Worm (Caenorhabditis elegans) whole organism, L1 larva: ENCODE data around the gene C45G9.12.
A peak's percentile ranks its signal among the peaks of the same experiment; 100 is the strongest.

Experiments used
- C04F5.9 ChIP-seq: sonication (generic microtip); optimal IDR thresholded peaks from 2 replicates; lab custom pipeline; 2016; ENCODE audit warnings: missing genetic modification characterization, missing compliant biosample characterization
- C34B4.2 ChIP-seq: sonication (generic microtip); optimal IDR thresholded peaks from 2 replicates; lab custom pipeline; 2017; ENCODE audit warnings: mild to moderate bottlenecking, missing genetic modification characterization, missing compliant biosample characterization
- Y116A8C.19 ChIP-seq: sonication (generic microtip); optimal IDR thresholded peaks from 2 replicates; lab custom pipeline; 2016; ENCODE audit warnings: missing compliant biosample characterization, missing genetic modification characterization, borderline replicate concordance
- aha-1 ChIP-seq: fragments of 150-350 bp; optimal IDR thresholded peaks from 2 replicates; lab custom pipeline; 2014; ENCODE audit warnings: missing biosample characterization, missing genetic modification characterization
- aly-2 ChIP-seq: fragments of 150-350 bp; optimal IDR thresholded peaks from 2 replicates; lab custom pipeline; 2014; ENCODE audit warnings: missing biosample characterization, missing genetic modification characterization
- ama-1 ChIP-seq: fragments of 150-350 bp; optimal IDR thresholded peaks from 2 replicates; lab custom pipeline; 2014
- blmp-1 ChIP-seq: fragments of 150-350 bp; optimal IDR thresholded peaks from 2 replicates; lab custom pipeline; 2014; ENCODE audit warnings: missing biosample characterization, missing genetic modification characterization
- ceh-63 ChIP-seq: fragments of 200-800 bp; sonication (Bioruptor generic); optimal IDR thresholded peaks from 2 replicates; lab custom pipeline; 2018; ENCODE audit warnings: mild to moderate bottlenecking, missing genetic modification characterization, missing compliant biosample characterization
- ceh-88 ChIP-seq: fragments of 200-800 bp; sonication (Bioruptor generic); IDR thresholded peaks from 2 replicates; pipeline ENCODE4 v1.3.6; 2022; ENCODE audit warnings: missing genetic modification characterization, missing compliant biosample characterization
- dpl-1 ChIP-seq, 3 experiments: fragments of 150-350 bp in 2 of 3; sonication (generic microtip) in 1 of 3; optimal IDR thresholded peaks; 2 replicates each; lab custom pipeline; 2014 to 2017; ENCODE audit warnings: missing biosample characterization in 3 of 3, missing genetic modification characterization in 3 of 3, missing genetic modification reagents in 3 of 3
- dsc-1 ChIP-seq: sonication (generic microtip); optimal IDR thresholded peaks from 2 replicates; lab custom pipeline; 2016; ENCODE audit warnings: mild to moderate bottlenecking, missing genetic modification characterization, missing compliant biosample characterization
- efl-1 ChIP-seq, 4 experiments: fragments of 150-350 bp; optimal IDR thresholded peaks in 3 of 4; peaks in 1 of 4; 1 replicate in 1 of 4; 2 replicates in 3 of 4; lab custom pipeline; 2014; ENCODE audit warnings: missing biosample characterization in 2 of 4, missing genetic modification characterization in 2 of 4, missing genetic modification reagents in 2 of 4
- efl-3 ChIP-seq: fragments of 200-800 bp; sonication (Bioruptor generic); optimal IDR thresholded peaks from 2 replicates; lab custom pipeline; 2018; ENCODE audit warnings: mild to moderate bottlenecking, missing genetic modification characterization, missing compliant biosample characterization
- egl-13 ChIP-seq: sonication (generic microtip); optimal IDR thresholded peaks from 2 replicates; lab custom pipeline; 2016; ENCODE audit warnings: missing genotype, missing genetic modification reagents, missing genetic modification characterization, missing compliant biosample characterization
- fkh-10 ChIP-seq: sonication (generic microtip); optimal IDR thresholded peaks from 2 replicates; lab custom pipeline; 2017; ENCODE audit warnings: missing biosample characterization, missing genetic modification reagents, missing genetic modification characterization
- fkh-4 ChIP-seq: sonication (generic microtip); optimal IDR thresholded peaks from 2 replicates; lab custom pipeline; 2016; ENCODE audit warnings: missing compliant biosample characterization, missing genetic modification characterization, borderline replicate concordance
- grh-1 ChIP-seq: fragments of 200-800 bp; sonication (Bioruptor generic); IDR thresholded peaks from 2 replicates; pipeline ENCODE4 v1.3.6; 2022; ENCODE audit warnings: missing genetic modification reagents, missing genetic modification characterization, missing compliant biosample characterization
- hlh-17 ChIP-seq: fragments of 200-800 bp; sonication (Bioruptor generic); optimal IDR thresholded peaks from 2 replicates; lab custom pipeline; 2018; ENCODE audit warnings: missing genetic modification characterization, mild to moderate bottlenecking, missing compliant biosample characterization, moderate library complexity, borderline replicate concordance
- hlh-4 ChIP-seq: sonication (generic microtip); optimal IDR thresholded peaks from 2 replicates; lab custom pipeline; 2016; ENCODE audit warnings: mild to moderate bottlenecking, missing genetic modification characterization, missing compliant biosample characterization
- hpl-2 ChIP-seq: fragments of 150-350 bp; optimal IDR thresholded peaks from 2 replicates; lab custom pipeline; 2014; ENCODE audit warnings: missing biosample characterization, missing genetic modification reagents, missing genetic modification characterization
- irx-1 ChIP-seq: sonication (generic microtip); optimal IDR thresholded peaks from 2 replicates; lab custom pipeline; 2016; ENCODE audit warnings: missing genetic modification characterization, missing compliant biosample characterization
- isw-1 ChIP-seq: fragments of 200-800 bp; sonication (Bioruptor generic); IDR thresholded peaks from 2 replicates; pipeline ENCODE4 v1.3.6; 2022; ENCODE audit warnings: missing genetic modification characterization, missing compliant biosample characterization
- jun-1 ChIP-seq: fragments of 150-350 bp; optimal IDR thresholded peaks from 2 replicates; lab custom pipeline; 2014; ENCODE audit warnings: missing biosample characterization, missing genetic modification reagents, missing genetic modification characterization
- lin-13 ChIP-seq: fragments of 150-350 bp; optimal IDR thresholded peaks from 2 replicates; lab custom pipeline; 2014; ENCODE audit warnings: missing biosample characterization, missing genetic modification reagents, missing genetic modification characterization
- lin-14 ChIP-seq: fragments of 200-800 bp; sonication (Bioruptor generic); optimal IDR thresholded peaks from 2 replicates; lab custom pipeline; 2018; ENCODE audit warnings: mild to moderate bottlenecking, missing genetic modification characterization, moderate library complexity, missing compliant biosample characterization
- lin-15B ChIP-seq: fragments of 150-350 bp; sonication (generic microtip); optimal IDR thresholded peaks from 3 replicates; lab custom pipeline; 2014; ENCODE audit warnings: missing biosample characterization, missing genetic modification characterization
- mab-9 ChIP-seq: fragments of 200-800 bp; sonication (Bioruptor generic); IDR thresholded peaks from 2 replicates; pipeline ENCODE4 v1.3.6; 2022; ENCODE audit warnings: missing genetic modification reagents, missing genetic modification characterization, missing compliant biosample characterization
- mef-2 ChIP-seq: fragments of 150-350 bp; optimal IDR thresholded peaks from 2 replicates; lab custom pipeline; 2014; ENCODE audit warnings: missing biosample characterization, missing genetic modification characterization
- nhr-11 ChIP-seq: fragments of 150-350 bp; optimal IDR thresholded peaks from 2 replicates; lab custom pipeline; 2014; ENCODE audit warnings: missing biosample characterization, missing genetic modification characterization
- nhr-12 ChIP-seq: sonication (generic microtip); optimal IDR thresholded peaks from 2 replicates; lab custom pipeline; 2017; ENCODE audit warnings: missing biosample characterization, missing genetic modification characterization
- nhr-19 ChIP-seq: fragments of 200-800 bp; sonication (Bioruptor generic); conservative IDR thresholded peaks from 2 replicates; pipeline ENCODE4 v1.3.6; 2022; ENCODE audit warnings: missing genetic modification characterization, missing compliant biosample characterization
- nhr-20 ChIP-seq: sonication (generic microtip); optimal IDR thresholded peaks from 2 replicates; lab custom pipeline; 2016; ENCODE audit warnings: mild to moderate bottlenecking, missing genetic modification characterization, missing compliant biosample characterization
- nhr-28 ChIP-seq: fragments of 150-350 bp; optimal IDR thresholded peaks from 2 replicates; lab custom pipeline; 2014; ENCODE audit warnings: missing biosample characterization, missing genetic modification characterization
- nhr-71 ChIP-seq: sonication (generic microtip); optimal IDR thresholded peaks from 2 replicates; lab custom pipeline; 2016; ENCODE audit warnings: mild to moderate bottlenecking, missing genetic modification characterization, moderate library complexity, missing compliant biosample characterization
- nhr-76 ChIP-seq: sonication (generic microtip); optimal IDR thresholded peaks from 2 replicates; lab custom pipeline; 2017; ENCODE audit warnings: missing biosample characterization, missing genetic modification characterization
- nhr-77 ChIP-seq: fragments of 150-350 bp; optimal IDR thresholded peaks from 2 replicates; lab custom pipeline; 2014; ENCODE audit warnings: missing biosample characterization, missing genetic modification characterization
- nhr-90 ChIP-seq: sonication (generic microtip); optimal IDR thresholded peaks from 2 replicates; lab custom pipeline; 2016; ENCODE audit warnings: mild to moderate bottlenecking, missing genetic modification characterization, missing compliant biosample characterization; ENCODE audit not compliant: poor library complexity
- pax-3 ChIP-seq: fragments of 200-800 bp; sonication (Bioruptor generic); optimal IDR thresholded peaks from 2 replicates; lab custom pipeline; 2018; ENCODE audit warnings: mild to moderate bottlenecking, missing genetic modification characterization, moderate library complexity, missing compliant biosample characterization
- pqm-1 ChIP-seq: sonication (generic microtip); optimal IDR thresholded peaks from 3 replicates; lab custom pipeline; 2017; ENCODE audit warnings: missing biosample characterization, missing genetic modification characterization
- rnt-1 ChIP-seq: sonication (generic microtip); optimal IDR thresholded peaks from 2 replicates; lab custom pipeline; 2016; ENCODE audit warnings: mild to moderate bottlenecking, missing genetic modification characterization, moderate library complexity, missing compliant biosample characterization
- skn-1 ChIP-seq: fragments of 150-350 bp; optimal IDR thresholded peaks from 2 replicates; lab custom pipeline; 2014; ENCODE audit warnings: missing biosample characterization, missing genetic modification characterization
- sox-4 ChIP-seq: sonication (generic microtip); optimal IDR thresholded peaks from 2 replicates; lab custom pipeline; 2016; ENCODE audit warnings: missing genetic modification characterization, missing compliant biosample characterization
- sptf-1 ChIP-seq: fragments of 150-350 bp; optimal IDR thresholded peaks from 2 replicates; lab custom pipeline; 2014; ENCODE audit warnings: missing biosample characterization, missing genetic modification characterization
- swsn-7 ChIP-seq: sonication (generic microtip); optimal IDR thresholded peaks from 2 replicates; lab custom pipeline; 2016; ENCODE audit warnings: missing genetic modification characterization, missing compliant biosample characterization
- unc-130 ChIP-seq: fragments of 150-350 bp; optimal IDR thresholded peaks from 2 replicates; lab custom pipeline; 2017; ENCODE audit warnings: missing biosample characterization, missing genetic modification characterization, inconsistent platforms
- unc-30 ChIP-seq: sonication (generic microtip); optimal IDR thresholded peaks from 2 replicates; lab custom pipeline; 2017; ENCODE audit warnings: missing biosample characterization, missing genetic modification characterization
- unc-62 ChIP-seq: fragments of 150-350 bp; optimal IDR thresholded peaks from 2 replicates; lab custom pipeline; 2014; ENCODE audit warnings: missing biosample characterization, missing genetic modification reagents, missing genetic modification characterization
- unc-98 ChIP-seq: fragments of 200-800 bp; sonication (Bioruptor generic); IDR thresholded peaks from 2 replicates; pipeline ENCODE4 v1.3.6; 2022; ENCODE audit warnings: missing genetic modification characterization, missing compliant biosample characterization
- vab-15 ChIP-seq: sonication (generic microtip); optimal IDR thresholded peaks from 2 replicates; lab custom pipeline; 2017; ENCODE audit warnings: missing genotype, mild to moderate bottlenecking, missing genetic modification characterization, missing compliant biosample characterization
- xbp-1 ChIP-seq: sonication (generic microtip); optimal IDR thresholded peaks from 2 replicates; lab custom pipeline; 2016; ENCODE audit warnings: missing genetic modification characterization, missing compliant biosample characterization
- zag-1 ChIP-seq: fragments of 150-350 bp; optimal IDR thresholded peaks from 2 replicates; lab custom pipeline; 2014; ENCODE audit warnings: missing biosample characterization, missing genetic modification characterization
- ztf-11 ChIP-seq, 2 experiments: sonication (generic microtip); optimal IDR thresholded peaks; 2 replicates each; lab custom pipeline; 2016 to 2017; ENCODE audit warnings: missing genetic modification characterization in 2 of 2, missing biosample characterization in 1 of 2, missing compliant biosample characterization in 1 of 2
- ztf-4 ChIP-seq: fragments of 150-350 bp; optimal IDR thresholded peaks from 2 replicates; lab custom pipeline; 2014; ENCODE audit warnings: missing biosample characterization, missing genetic modification characterization

Gene C45G9.12

DNA sequence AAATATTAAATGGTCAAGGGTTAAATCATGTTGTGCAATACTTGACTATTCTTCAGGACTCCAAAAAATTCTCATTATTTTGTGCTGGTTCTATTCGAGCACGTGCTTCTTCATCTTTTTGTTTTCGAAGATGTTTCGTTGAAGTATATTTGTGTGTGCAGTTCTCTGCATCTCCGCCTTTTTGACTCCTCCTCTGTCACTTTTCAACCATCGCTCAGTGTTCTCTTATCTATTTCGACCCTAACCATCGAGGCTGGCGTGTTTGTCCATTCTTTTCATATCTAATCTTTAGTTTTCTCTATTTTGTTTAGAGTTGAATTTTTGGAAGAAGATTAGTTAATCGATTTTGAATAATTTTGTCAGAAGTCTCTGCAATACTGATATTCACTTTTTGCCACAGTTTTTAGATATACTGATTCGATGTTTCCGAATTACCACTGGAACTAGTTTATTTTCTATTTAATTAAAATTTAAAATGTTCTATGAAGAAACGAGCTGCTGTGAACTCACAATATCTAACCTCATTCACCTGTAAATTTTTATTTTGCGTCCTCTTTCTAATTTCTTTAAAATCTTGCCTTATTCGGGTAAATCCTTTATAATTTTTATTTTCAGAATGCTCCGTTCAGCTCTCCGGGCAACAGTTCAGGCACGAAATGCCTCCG lies 5.9 kb upstream of the C45G9.12 start, which contains the start of gene alh-1 (continued):
- TF ChIP-seq lin-13 (GFP tag; lab: Kevin White, UChicago) (no peak), nhr-11 (tag; lab: Kevin White, UChicago) (no peak), unc-30 (no peak), nhr-71 (tag; lab: Kevin White, UChicago) (peak; percentile 43), nhr-20 (tag; lab: Kevin White, UChicago) (peak; percentile 57), lin-15B (tag; lab: Kevin White, UChicago) (no peak), ceh-88 (GFP tag; lab: Robert Waterston, UW) (no peak), egl-13 (no peak), ceh-63 (GFP tag; lab: Kevin White, UChicago) (no peak), ztf-4 (no peak), hpl-2 (GFP tag; lab: Kevin White, UChicago) (no peak), skn-1 (tag; lab: Kevin White, UChicago) (no peak), swsn-7 (tag; lab: Kevin White, UChicago) (no peak), jun-1 (tag; lab: Kevin White, UChicago) (no peak), dpl-1 (GFP tag; optimal IDR thresholded peaks at IDR 0.05; lab: Kevin White, UChicago) (no peak), dsc-1 (tag; lab: Kevin White, UChicago) (no peak), unc-98 (GFP tag; lab: Robert Waterston, UW) (no peak), Y116A8C.19 (tag; lab: Kevin White, UChicago) (no peak), hlh-4 (tag; lab: Kevin White, UChicago) (no peak), irx-1 (no peak), unc-130 (tag; lab: Kevin White, UChicago) (no peak), C34B4.2 (tag; lab: Kevin White, UChicago) (no peak), ama-1 (lab: Kevin White, UChicago) (no peak), unc-62 (GFP tag; lab: Kevin White, UChicago) (no peak), aha-1 (tag; lab: Kevin White, UChicago) (no peak), grh-1 (no peak), fkh-4 (tag; lab: Kevin White, UChicago) (no peak), blmp-1 (tag; lab: Kevin White, UChicago) (peak; percentile 39), nhr-77 (tag; lab: Kevin White, UChicago) (peak; percentile 2), mab-9 (no peak), zag-1 (tag; lab: Kevin White, UChicago) (no peak), vab-15 (tag; lab: Kevin White, UChicago) (no peak), C04F5.9 (tag; lab: Kevin White, UChicago) (no peak), nhr-19 (GFP tag; lab: Robert Waterston, UW) (peak; percentile 49), rnt-1 (tag; lab: Kevin White, UChicago) (no peak), ztf-11 (tag; optimal IDR thresholded peaks at IDR 0.05; lab: Kevin White, UChicago) (no peak), lin-14 (peak; percentile 53), pqm-1 (tag; lab: Kevin White, UChicago) (no peak), nhr-90 (tag; lab: Kevin White, UChicago) (no peak), nhr-28 (tag; lab: Kevin White, UChicago) (no peak), sptf-1 (tag; lab: Kevin White, UChicago) (no peak), fkh-10 (GFP tag; lab: Kevin White, UChicago) (no peak), nhr-76 (tag; lab: Kevin White, UChicago) (no peak), hlh-17 (GFP tag; lab: Kevin White, UChicago) (no peak), pax-3 (tag; lab: Kevin White, UChicago) (no peak), efl-1 (optimal IDR thresholded peaks at IDR 0.05; lab: Kevin White, UChicago) (peak in 1 of 2 experiments; percentile 6), efl-1 (GFP tag; optimal IDR thresholded peaks at IDR 0.05 in 1 of 2; lab: Kevin White, UChicago) (peak in 1 of 2 experiments; percentile 88), isw-1 (GFP tag; lab: Robert Waterston, UW) (no peak), aly-2 (tag; lab: Kevin White, UChicago) (no peak), sox-4 (tag; lab: Kevin White, UChicago) (no peak), mef-2 (tag; lab: Kevin White, UChicago) (no peak), nhr-12 (tag; lab: Kevin White, UChicago) (no peak), efl-3 (no peak), xbp-1 (tag; lab: Kevin White, UChicago) (no peak)
